Worm (Caenorhabditis elegans) whole organism, early embryonic: ENCODE measurements around the gene F15H10.9.

Experiments
- F13C5.2 ChIP-seq: sonication (generic microtip); optimal IDR thresholded peaks from 2 replicates; lab custom pipeline; 2017; ENCODE audit warnings: mild to moderate bottlenecking, missing genetic modification characterization, inconsistent platforms, missing compliant biosample characterization
- ceh-13 ChIP-seq: fragments of 200-800 bp; sonication (Bioruptor generic); optimal IDR thresholded peaks from 2 replicates; lab custom pipeline; 2018; ENCODE audit warnings: mild to moderate bottlenecking, missing genetic modification characterization, missing compliant biosample characterization
- flt-1 ChIP-seq: fragments of 200-800 bp; sonication (Bioruptor generic); IDR thresholded peaks from 2 replicates; pipeline ENCODE4 v1.3.6; 2022; ENCODE audit warnings: missing genetic modification characterization, missing compliant biosample characterization
- hmg-4 ChIP-seq: fragments of 200-800 bp; sonication (Bioruptor generic); optimal IDR thresholded peaks from 2 replicates; lab custom pipeline; 2018; ENCODE audit warnings: mild to moderate bottlenecking, missing genetic modification characterization, missing compliant biosample characterization
- hnd-1 ChIP-seq: sonication (generic microtip); optimal IDR thresholded peaks from 2 replicates; lab custom pipeline; 2016; ENCODE audit warnings: missing genetic modification characterization, missing compliant biosample characterization

DNA sequence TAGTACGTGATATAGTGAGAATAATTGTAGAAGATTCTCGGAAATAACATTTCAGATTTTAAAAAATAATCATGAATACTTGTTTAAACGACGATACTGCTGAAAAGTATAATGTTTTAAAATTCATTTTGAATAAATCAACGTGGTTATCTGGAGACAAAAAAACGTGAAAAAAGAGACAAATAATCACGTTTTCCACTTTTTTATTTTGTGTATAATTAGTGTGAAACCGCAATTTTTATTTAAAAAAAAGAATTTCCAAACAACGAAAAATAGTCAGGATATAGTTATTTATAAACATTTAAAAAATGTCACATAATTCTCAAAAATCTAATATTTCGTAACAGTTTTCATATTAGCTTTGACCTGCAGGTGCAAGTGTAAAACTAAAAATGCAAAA lies 8.2 kb downstream of the F15H10.9 start, which contains the start of gene F15H10.7:
- TF ChIP-seq hnd-1 (tag; lab: Kevin White, UChicago), result no peak
- TF ChIP-seq F13C5.2, result no peak
- no peak for TF ChIP-seq hmg-4 (GFP tag; lab: Kevin White, UChicago)
- no peak for TF ChIP-seq flt-1 (GFP tag; lab: Robert Waterston, UW)
- no peak for TF ChIP-seq ceh-13 (GFP tag; lab: Kevin White, UChicago)
